Fruit fly (Drosophila melanogaster) Kc167 (cell line): ENCODE data around the gene mamo.

ENCODE experiments used
- Myc ChIP-seq: fragments of >200 bp; optimal IDR thresholded peaks from 2 replicates; lab custom pipeline; 2017; ENCODE audit warnings: missing external identifiers
- Sin3A ChIP-seq: fragments of >200 bp; optimal IDR thresholded peaks from 2 replicates; lab custom pipeline; 2018; ENCODE audit warnings: missing external identifiers
- h ChIP-seq: fragments of >200 bp; optimal IDR thresholded peaks from 3 replicates; lab custom pipeline; 2018; ENCODE audit warnings: missing external identifiers
- psq ChIP-seq: fragments of >200 bp; optimal IDR thresholded peaks from 2 replicates; lab custom pipeline; 2017; ENCODE audit warnings: missing external identifiers
- ttk ChIP-seq: sonication (Bioruptor generic); optimal IDR thresholded peaks from 2 replicates; lab custom pipeline; 2017; ENCODE audit warnings: missing external identifiers

dm6 chrX:13932794-13933620, 57.3 kb downstream of the mamo start:
- no peak for TF ChIP-seq h (lab: Kevin White, UChicago)
- TF ChIP-seq psq (lab: Kevin White, UChicago), result no peak
- no peak for TF ChIP-seq Myc (lab: Kevin White, UChicago)
- no peak for TF ChIP-seq ttk (lab: Kevin White, UChicago)
- no peak for TF ChIP-seq Sin3A (lab: Kevin White, UChicago)
